Worm (Caenorhabditis elegans): ENCODE results near the gene Y7A5A.5.
A peak's percentile ranks its signal among the peaks of the same experiment; 100 is the strongest.

The Y7A5A.5 gene

DNA sequence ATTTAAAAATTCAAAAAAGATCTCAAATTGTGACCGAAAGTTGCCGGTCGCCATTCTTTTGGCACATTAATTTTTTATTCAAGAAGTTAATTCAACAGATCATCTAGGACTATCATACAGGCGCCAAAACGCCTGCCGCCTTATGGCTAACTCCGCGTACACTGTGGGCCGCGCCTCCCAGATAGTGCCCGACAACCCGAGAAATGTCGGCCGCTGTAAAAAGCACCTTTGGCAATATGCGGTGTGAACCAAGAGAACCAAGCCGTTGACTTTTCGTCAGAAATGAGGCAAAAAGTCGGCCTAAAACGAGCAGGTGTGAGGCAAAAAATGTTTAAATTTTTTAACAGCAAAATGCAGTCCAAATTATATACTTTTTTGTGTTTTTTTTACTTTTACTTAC is 27.4 kb downstream of the Y7A5A.5 start:
- TF ChIP-seq F13C5.2 (tag; optimal IDR thresholded peaks at IDR 0.05) (no peak), hnd-1 (tag; optimal IDR thresholded peaks at IDR 0.05) (no peak), tbx-11 (GFP tag; IDR thresholded peaks at IDR 0.05) (no peak), ceh-13 (GFP tag; optimal IDR thresholded peaks at IDR 0.05) (no peak), hmbx-1 (tag; optimal IDR thresholded peaks at IDR 0.05) (no peak), B0310.2 (tag; optimal IDR thresholded peaks at IDR 0.05) (no peak)

ce11 chrX:15757169-15757568 is 29.5 kb downstream of the Y7A5A.5 start, which contains the start of gene wrt-4:
wrt-4 (minus strand) TSS chrX:15757269.
- no peak for TF ChIP-seq F13C5.2 (tag; optimal IDR thresholded peaks at IDR 0.05)
- TF ChIP-seq ets-7 (tag; optimal IDR thresholded peaks at IDR 0.05) = no peak
- no peak for TF ChIP-seq sea-1 (GFP tag; conservative IDR thresholded peaks at IDR 0.05)
- TF ChIP-seq pes-1 (GFP tag; IDR thresholded peaks at IDR 0.05) = no peak
- TF ChIP-seq flt-1 (GFP tag; IDR thresholded peaks at IDR 0.05) = no peak
- no peak for TF ChIP-seq ceh-13 (GFP tag; optimal IDR thresholded peaks at IDR 0.05)
- no peak for TF ChIP-seq scrt-1 (GFP tag; IDR thresholded peaks at IDR 0.05)
- no peak for TF ChIP-seq ceh-36 (tag; optimal IDR thresholded peaks at IDR 0.05)
- no peak for TF ChIP-seq B0310.2 (tag; optimal IDR thresholded peaks at IDR 0.05)
- TF ChIP-seq hmg-4 (GFP tag; optimal IDR thresholded peaks at IDR 0.05) = no peak
- TF ChIP-seq hmbx-1 (tag; optimal IDR thresholded peaks at IDR 0.05) = no peak

DNA sequence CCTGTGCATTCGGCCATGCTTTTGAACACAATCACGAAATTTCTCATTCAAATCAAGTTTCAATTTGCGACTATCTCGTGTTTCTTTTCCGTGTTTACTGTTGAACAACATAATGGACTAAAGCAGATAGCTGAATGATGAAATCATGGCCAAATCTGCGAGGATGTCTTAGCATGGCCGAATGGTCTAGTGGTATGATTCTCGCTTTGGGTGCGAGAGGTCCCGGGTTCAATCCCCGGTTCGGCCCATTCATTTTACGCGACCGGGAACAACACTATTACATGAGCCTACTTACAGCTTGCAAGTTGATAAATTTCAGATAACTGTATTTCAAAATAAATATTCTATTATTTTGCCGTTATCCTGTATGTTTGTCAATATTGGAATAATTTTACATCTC is 35.4 kb downstream of the Y7A5A.5 start:
- TF ChIP-seq ama-1 (optimal IDR thresholded peaks at IDR 0.05) (no peak), tra-4 (tag; optimal IDR thresholded peaks at IDR 0.05) (no peak), pes-1 (GFP tag; IDR thresholded peaks at IDR 0.05) (no peak), ets-7 (tag; optimal IDR thresholded peaks at IDR 0.05) (no peak), F13C5.2 (tag; optimal IDR thresholded peaks at IDR 0.05) (no peak), flt-1 (GFP tag; IDR thresholded peaks at IDR 0.05) (no peak), ceh-36 (tag; optimal IDR thresholded peaks at IDR 0.05) (no peak), sea-1 (GFP tag; conservative IDR thresholded peaks at IDR 0.05) (no peak), scrt-1 (GFP tag; IDR thresholded peaks at IDR 0.05) (no peak), ceh-13 (GFP tag; optimal IDR thresholded peaks at IDR 0.05) (no peak), hmbx-1 (tag; optimal IDR thresholded peaks at IDR 0.05) (no peak), tbx-37 (GFP tag; conservative IDR thresholded peaks at IDR 0.05) (no peak), tbx-11 (GFP tag; IDR thresholded peaks at IDR 0.05) (no peak), hnd-1 (tag; optimal IDR thresholded peaks at IDR 0.05) (no peak), hmg-4 (GFP tag; optimal IDR thresholded peaks at IDR 0.05) (no peak), aly-1 (tag; optimal IDR thresholded peaks at IDR 0.05) (no peak), B0310.2 (tag; optimal IDR thresholded peaks at IDR 0.05) (no peak)

- TF ChIP-seq pes-1 (GFP tag; IDR thresholded peaks at IDR 0.05) (no peak), hmg-4 (GFP tag; optimal IDR thresholded peaks at IDR 0.05) (no peak), ceh-13 (GFP tag; optimal IDR thresholded peaks at IDR 0.05) (no peak), tra-4 (tag; optimal IDR thresholded peaks at IDR 0.05) (no peak), hnd-1 (tag; optimal IDR thresholded peaks at IDR 0.05) (no peak), B0310.2 (tag; optimal IDR thresholded peaks at IDR 0.05) (no peak), tbx-11 (GFP tag; IDR thresholded peaks at IDR 0.05) (no peak), sea-1 (GFP tag; conservative IDR thresholded peaks at IDR 0.05) (no peak), hmbx-1 (tag; optimal IDR thresholded peaks at IDR 0.05) (no peak), flt-1 (GFP tag; IDR thresholded peaks at IDR 0.05) (no peak), tbx-37 (GFP tag; conservative IDR thresholded peaks at IDR 0.05) (no peak), ets-7 (tag; optimal IDR thresholded peaks at IDR 0.05) (no peak), ama-1 (optimal IDR thresholded peaks at IDR 0.05) (no peak), aly-1 (tag; optimal IDR thresholded peaks at IDR 0.05) (no peak), scrt-1 (GFP tag; IDR thresholded peaks at IDR 0.05) (no peak), ceh-36 (tag; optimal IDR thresholded peaks at IDR 0.05) (no peak)
Measured at ce11 chrX:15747814-15748213, 38.8 kb downstream of the Y7A5A.5 start.

ce11 chrX:15746705-15747104 is 39.9 kb downstream of the Y7A5A.5 start, which contains the start of gene srxa-9:
srxa-9 (plus strand) TSS chrX:15747005.
- no peak for TF ChIP-seq ceh-36 (tag; optimal IDR thresholded peaks at IDR 0.05)

DNA sequence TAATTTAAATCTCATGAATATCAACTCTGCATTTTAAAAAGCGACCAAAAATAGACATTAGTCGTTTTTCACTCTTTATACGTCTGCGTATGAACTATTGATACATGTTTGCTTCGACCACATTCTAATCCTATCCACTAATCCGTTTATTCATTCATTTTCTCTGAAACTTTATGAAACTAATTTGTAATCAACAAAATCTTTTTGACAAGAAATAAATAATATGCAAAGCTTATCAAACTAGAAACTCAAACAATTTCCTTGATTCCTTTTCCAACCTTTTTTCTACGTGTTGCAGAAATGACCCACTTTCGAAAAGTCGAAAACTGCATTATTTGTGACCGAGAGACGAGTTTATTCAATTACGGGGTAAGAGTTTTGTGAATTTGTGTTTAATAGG is 44.3 kb downstream of the Y7A5A.5 start, which contains the start of gene nhr-255:
Gene nhr-255, plus strand, starts transcription at position 301 of the 400 bp plus-strand sequence.
- TF ChIP-seq tbx-11 (GFP tag; IDR thresholded peaks at IDR 0.05) (no peak), pes-1 (GFP tag; IDR thresholded peaks at IDR 0.05) (no peak), scrt-1 (GFP tag; IDR thresholded peaks at IDR 0.05) (no peak), aly-1 (tag; optimal IDR thresholded peaks at IDR 0.05) (no peak), hmbx-1 (tag; optimal IDR thresholded peaks at IDR 0.05) (no peak), tra-4 (tag; optimal IDR thresholded peaks at IDR 0.05) (no peak), ama-1 (optimal IDR thresholded peaks at IDR 0.05) (no peak), ceh-13 (GFP tag; optimal IDR thresholded peaks at IDR 0.05) (no peak), sea-1 (GFP tag; conservative IDR thresholded peaks at IDR 0.05) (no peak), F13C5.2 (tag; optimal IDR thresholded peaks at IDR 0.05) (no peak), flt-1 (GFP tag; IDR thresholded peaks at IDR 0.05) (no peak)

DNA sequence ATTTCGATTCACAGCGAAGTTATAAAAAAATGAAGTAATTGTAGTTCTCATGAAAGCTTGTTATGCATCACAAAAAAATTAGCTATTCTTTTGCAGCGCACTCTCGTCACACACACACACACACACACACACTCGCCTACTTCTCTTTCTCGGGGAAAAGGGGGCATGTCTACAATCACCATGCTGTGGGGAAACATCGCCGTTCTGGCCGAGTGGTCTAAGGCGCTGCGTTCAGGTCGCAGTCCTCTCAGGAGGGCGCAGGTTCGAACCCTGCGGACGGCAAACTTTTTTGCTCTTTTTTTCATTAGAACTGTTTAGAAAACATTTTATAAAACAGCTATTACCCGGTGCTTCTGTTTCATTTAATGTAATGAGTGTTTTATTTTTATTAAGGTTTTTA is 44.8 kb downstream of the Y7A5A.5 start:
- TF ChIP-seq sea-1 (GFP tag; conservative IDR thresholded peaks at IDR 0.05) = peak; percentile 96
- peak; percentile 89 for TF ChIP-seq aly-1 (tag; optimal IDR thresholded peaks at IDR 0.05)
- TF ChIP-seq flt-1 (GFP tag; IDR thresholded peaks at IDR 0.05) = peak; percentile 92
- TF ChIP-seq hmg-4 (GFP tag; optimal IDR thresholded peaks at IDR 0.05) = peak; percentile 95
- TF ChIP-seq B0310.2 (tag; optimal IDR thresholded peaks at IDR 0.05) = peak; percentile 87
- TF ChIP-seq pes-1 (GFP tag; IDR thresholded peaks at IDR 0.05) = peak; percentile 96
- TF ChIP-seq hmbx-1 (tag; optimal IDR thresholded peaks at IDR 0.05) = peak; percentile 59
- TF ChIP-seq ceh-13 (GFP tag; optimal IDR thresholded peaks at IDR 0.05) = peak; percentile 81
- peak; percentile 87 for TF ChIP-seq ceh-36 (tag; optimal IDR thresholded peaks at IDR 0.05)
- TF ChIP-seq tra-4 (tag; optimal IDR thresholded peaks at IDR 0.05) = no peak
- peak; percentile 78 for TF ChIP-seq hnd-1 (tag; optimal IDR thresholded peaks at IDR 0.05)
- peak; percentile 96 for TF ChIP-seq scrt-1 (GFP tag; IDR thresholded peaks at IDR 0.05)
- no peak for TF ChIP-seq ama-1 (optimal IDR thresholded peaks at IDR 0.05)
- TF ChIP-seq F13C5.2 (tag; optimal IDR thresholded peaks at IDR 0.05) = peak; percentile 93
- peak; percentile 95 for TF ChIP-seq tbx-11 (GFP tag; IDR thresholded peaks at IDR 0.05)
- peak; percentile 63 for TF ChIP-seq ets-7 (tag; optimal IDR thresholded peaks at IDR 0.05)
- TF ChIP-seq tbx-37 (GFP tag; conservative IDR thresholded peaks at IDR 0.05) = peak; percentile 91
